Worm (Caenorhabditis elegans) whole organism, early embryonic: ENCODE results near the gene T28F3.8.

Experiments
- F13C5.2 ChIP-seq: sonication (generic microtip); optimal IDR thresholded peaks from 2 replicates; lab custom pipeline; 2017; ENCODE audit warnings: mild to moderate bottlenecking, missing genetic modification characterization, inconsistent platforms, missing compliant biosample characterization
- aly-1 ChIP-seq: sonication (generic microtip); optimal IDR thresholded peaks from 2 replicates; lab custom pipeline; 2016; ENCODE audit warnings: missing genetic modification characterization, missing compliant biosample characterization
- ama-1 ChIP-seq: fragments of 150-350 bp; optimal IDR thresholded peaks from 2 replicates; lab custom pipeline; 2014
- ceh-13 ChIP-seq: fragments of 200-800 bp; sonication (Bioruptor generic); optimal IDR thresholded peaks from 2 replicates; lab custom pipeline; 2018; ENCODE audit warnings: mild to moderate bottlenecking, missing genetic modification characterization, missing compliant biosample characterization
- hmg-4 ChIP-seq: fragments of 200-800 bp; sonication (Bioruptor generic); optimal IDR thresholded peaks from 2 replicates; lab custom pipeline; 2018; ENCODE audit warnings: mild to moderate bottlenecking, missing genetic modification characterization, missing compliant biosample characterization
- hnd-1 ChIP-seq: sonication (generic microtip); optimal IDR thresholded peaks from 2 replicates; lab custom pipeline; 2016; ENCODE audit warnings: missing genetic modification characterization, missing compliant biosample characterization
- pes-1 ChIP-seq: fragments of 200-800 bp; sonication (Bioruptor generic); IDR thresholded peaks from 2 replicates; pipeline ENCODE4 v1.3.6; 2022; ENCODE audit warnings: missing genetic modification reagents, missing genetic modification characterization, missing compliant biosample characterization
- tbx-11 ChIP-seq: fragments of 200-800 bp; sonication (Bioruptor generic); IDR thresholded peaks from 2 replicates; pipeline ENCODE4 v1.3.6; 2022; ENCODE audit warnings: missing genetic modification characterization, missing compliant biosample characterization
- tbx-37 ChIP-seq: fragments of 200-800 bp; sonication (Bioruptor generic); conservative IDR thresholded peaks from 2 replicates; pipeline ENCODE4 v1.3.6; 2022; ENCODE audit warnings: missing genetic modification reagents, missing genetic modification characterization, missing compliant biosample characterization
- tra-4 ChIP-seq: sonication (generic microtip); optimal IDR thresholded peaks from 2 replicates; lab custom pipeline; 2017; ENCODE audit warnings: missing genetic modification characterization, missing compliant biosample characterization

DNA sequence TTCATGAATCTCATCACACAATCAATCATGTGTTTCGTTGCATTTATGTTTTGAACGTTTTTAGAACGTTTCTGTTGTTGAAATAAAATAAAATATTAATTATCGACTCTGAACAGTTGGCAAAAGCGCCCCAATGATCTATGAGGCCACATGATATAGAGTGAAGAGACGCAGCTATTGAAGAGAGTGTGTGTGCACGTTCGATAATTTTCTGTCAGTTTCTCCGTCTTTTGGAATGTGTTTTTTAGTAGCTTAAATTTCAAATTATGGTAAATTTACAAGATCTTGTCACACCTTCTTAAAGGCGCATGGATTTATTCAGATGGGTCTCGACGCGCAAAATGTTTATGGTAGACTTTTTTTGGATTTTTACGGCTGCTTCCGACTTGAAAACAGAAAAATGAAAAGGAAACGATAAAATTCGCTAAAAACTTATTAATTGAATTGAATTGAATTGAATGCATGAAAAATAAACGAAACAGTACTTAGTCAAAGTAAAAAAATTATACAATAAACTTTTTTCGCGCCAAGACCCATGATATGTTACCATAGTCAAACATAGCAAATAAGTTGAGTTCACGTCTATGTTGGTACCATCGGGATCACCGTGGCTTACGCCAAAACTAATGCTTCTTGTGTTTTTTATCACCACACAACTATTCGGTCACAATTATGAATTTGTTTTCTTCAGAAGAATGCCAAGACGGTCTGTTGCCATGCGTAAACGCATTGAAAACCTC, 26.6 kb upstream of the T28F3.8 start, which contains the start of gene C49C3.15:
- TF ChIP-seq ama-1 (lab: Kevin White, UChicago), result no peak
- no peak for TF ChIP-seq hnd-1 (tag; lab: Kevin White, UChicago)
- no peak for TF ChIP-seq tbx-11
- TF ChIP-seq tra-4, result no peak
- no peak for TF ChIP-seq F13C5.2
- no peak for TF ChIP-seq aly-1 (tag; lab: Kevin White, UChicago)
- TF ChIP-seq hmg-4 (GFP tag; lab: Kevin White, UChicago), result no peak
- TF ChIP-seq ceh-13 (GFP tag; lab: Kevin White, UChicago), result no peak
- no peak for TF ChIP-seq pes-1 (GFP tag; lab: Robert Waterston, UW)
- TF ChIP-seq tbx-37 (GFP tag; lab: Robert Waterston, UW), result no peak
